Fruit fly (Drosophila melanogaster): ENCODE measurements around the gene CG12075.

The CG12075 gene

dm6 chrX:8839370-8839769, 1.2 kb downstream of the CG12075 start:
- TF ChIP-seq CG17801 (GFP tag; optimal IDR thresholded peaks at IDR 0.05; ENCODE audit: partially characterized antibody): no peak

DNA sequence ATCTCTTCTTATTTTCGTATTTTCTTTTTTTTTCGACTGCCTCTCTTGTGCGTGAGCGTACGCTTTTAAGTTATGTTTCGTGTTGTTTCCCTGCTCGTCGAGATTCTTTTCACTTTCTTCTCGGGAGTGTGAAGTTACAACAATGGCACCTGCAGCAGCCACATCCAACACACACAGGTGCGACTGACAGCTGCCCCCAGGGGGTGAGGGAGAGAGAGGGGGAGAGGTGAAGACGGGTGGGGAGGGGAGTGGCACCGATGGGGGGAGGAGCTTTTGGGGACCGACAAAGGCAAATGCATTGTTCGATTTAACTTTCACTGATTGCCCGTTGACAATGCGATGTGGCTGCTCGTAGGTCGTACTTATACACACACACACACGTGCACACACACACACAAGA, 3.3 kb downstream of the CG12075 start:
- no peak for TF ChIP-seq CG17801 (GFP tag; optimal IDR thresholded peaks at IDR 0.05; ENCODE audit: partially characterized antibody)

DNA sequence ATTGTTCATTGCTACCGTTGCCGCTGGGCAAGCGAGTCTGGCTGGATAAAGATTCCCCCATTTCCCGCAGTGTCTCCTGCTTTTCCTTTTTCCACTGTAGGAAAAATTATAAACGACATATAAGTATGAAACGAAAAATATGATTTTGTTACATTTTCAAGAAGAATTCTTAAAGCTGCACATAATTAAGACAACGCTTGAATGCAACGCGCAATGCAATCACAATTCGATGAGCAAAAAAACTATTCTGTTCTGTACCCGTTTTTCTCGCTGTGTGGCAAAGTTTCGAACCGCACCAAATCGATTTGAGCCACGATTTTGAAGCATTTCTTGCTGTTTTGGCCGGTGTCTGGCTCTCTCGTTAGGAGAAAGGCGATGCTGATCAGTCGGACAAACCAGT, 5.6 kb downstream of the CG12075 start:
- TF ChIP-seq CG17801 (GFP tag; optimal IDR thresholded peaks at IDR 0.05; ENCODE audit: partially characterized antibody): no peak

DNA sequence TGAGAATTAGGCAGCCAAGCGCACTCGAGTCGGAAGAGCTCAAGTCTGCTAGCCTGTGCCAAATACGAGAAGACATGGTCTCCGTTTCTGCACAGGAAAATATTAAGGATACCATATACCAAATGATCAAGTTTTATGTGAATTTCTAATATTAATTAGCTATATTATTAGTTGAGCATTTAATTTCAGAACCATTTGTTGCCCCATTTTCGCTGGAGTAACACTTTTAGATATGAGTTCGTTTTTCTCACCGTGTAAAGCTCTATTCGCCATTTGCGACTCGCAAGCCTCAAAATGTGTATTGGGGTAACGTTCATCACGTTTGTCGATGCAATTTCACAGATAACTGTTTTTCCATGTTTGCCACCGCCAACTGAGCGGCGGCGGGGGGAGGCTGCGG, 14.0 kb downstream of the CG12075 start:
- TF ChIP-seq CG17801 (GFP tag; optimal IDR thresholded peaks at IDR 0.05; ENCODE audit: partially characterized antibody): no peak

DNA sequence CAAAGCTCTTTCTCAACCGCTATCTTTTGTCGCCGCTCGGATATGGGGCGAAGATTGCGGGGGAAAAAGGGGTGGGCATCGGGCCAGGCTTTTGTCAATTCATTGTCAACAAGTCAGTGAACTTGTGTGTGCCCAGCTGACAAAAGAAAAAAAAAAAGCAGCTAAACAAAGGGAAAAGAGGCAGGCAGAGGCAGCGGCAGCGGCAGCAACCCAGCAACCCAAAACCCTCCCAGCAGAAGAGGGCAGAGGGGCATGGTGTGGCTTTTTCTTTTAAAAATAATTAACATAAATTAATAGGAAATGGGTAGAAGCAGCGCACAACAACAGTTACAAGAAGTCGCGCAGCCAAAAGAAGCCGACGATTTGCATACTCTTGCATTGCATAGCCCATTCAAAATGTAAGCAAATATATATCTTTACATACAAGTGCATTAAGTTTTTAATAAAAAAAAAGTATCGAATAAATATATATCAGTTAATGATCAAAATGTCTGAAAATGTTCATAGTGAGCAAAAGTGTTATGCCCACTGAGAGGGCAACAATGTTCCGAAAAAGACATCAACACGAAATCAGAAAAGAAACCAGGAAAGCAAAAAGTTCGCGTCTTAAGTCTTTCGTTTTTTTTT, 19.1 kb downstream of the CG12075 start:
- no peak for TF ChIP-seq CG17801 (GFP tag; optimal IDR thresholded peaks at IDR 0.05; ENCODE audit: partially characterized antibody)

DNA sequence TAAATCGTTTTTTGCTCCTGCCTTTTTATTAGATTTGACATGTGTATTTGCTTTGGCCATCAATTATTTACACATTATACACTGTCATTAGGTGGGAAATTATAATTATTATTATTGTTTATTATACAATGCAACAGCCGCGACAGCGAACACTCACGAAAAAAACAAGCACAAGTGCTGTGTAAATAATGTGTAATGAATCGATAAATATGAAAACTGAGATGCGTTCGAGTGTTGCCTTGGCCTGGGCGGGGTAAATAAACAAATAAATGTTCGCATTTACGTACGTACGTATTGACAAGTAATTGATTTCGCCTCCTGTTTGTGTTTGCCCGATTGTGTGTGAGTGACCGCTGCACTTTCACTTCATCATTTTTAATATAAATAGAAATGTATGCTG, 20.6 kb downstream of the CG12075 start:
- TF ChIP-seq CG17801 (GFP tag; optimal IDR thresholded peaks at IDR 0.05; ENCODE audit: partially characterized antibody): no peak

DNA sequence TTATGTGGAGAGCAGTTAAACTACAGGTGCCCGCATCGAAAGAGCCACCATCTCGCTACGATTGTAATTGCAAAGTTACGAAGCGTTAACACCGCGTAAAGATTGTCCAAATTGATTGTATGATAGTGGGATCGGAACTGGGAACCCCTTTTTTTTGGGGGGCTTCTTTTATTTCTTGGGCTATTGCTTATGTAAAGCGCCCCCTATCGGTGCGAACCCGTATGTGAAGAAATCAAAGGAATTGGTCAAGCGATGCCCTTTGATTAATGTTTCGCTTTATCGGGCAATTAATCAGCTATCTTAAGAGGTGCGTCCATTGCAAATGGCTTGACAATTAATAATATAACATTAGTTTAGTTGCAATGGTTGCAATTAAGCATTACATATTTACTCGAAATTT, 21.4 kb downstream of the CG12075 start:
- no peak for TF ChIP-seq CG17801 (GFP tag; optimal IDR thresholded peaks at IDR 0.05; ENCODE audit: partially characterized antibody)

DNA sequence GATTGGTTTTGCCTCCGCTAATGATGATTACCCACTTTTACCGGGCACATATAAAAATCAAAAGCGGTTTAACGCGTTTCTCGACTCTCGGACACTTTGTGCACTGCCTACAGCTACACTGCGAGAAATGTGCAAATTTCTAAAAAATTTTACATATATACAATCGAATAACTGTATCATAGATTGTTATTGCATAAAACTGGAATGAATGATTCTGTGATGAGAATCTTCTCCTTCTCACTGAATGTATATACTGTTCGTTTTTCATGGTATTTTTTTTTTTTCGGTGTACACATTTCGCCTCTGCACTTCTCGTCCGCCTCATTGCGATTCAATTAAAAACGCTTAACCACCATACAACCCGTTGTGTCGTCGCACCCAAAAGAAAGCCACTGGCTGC, 23.1 kb downstream of the CG12075 start:
- no peak for TF ChIP-seq CG17801 (GFP tag; optimal IDR thresholded peaks at IDR 0.05; ENCODE audit: partially characterized antibody)

- no peak for TF ChIP-seq CG17801 (GFP tag; optimal IDR thresholded peaks at IDR 0.05; ENCODE audit: partially characterized antibody)
These were observed 25.0 kb downstream of the CG12075 start for dm6 chrX:8863133-8863553.

dm6 chrX:8863554-8864498, 25.7 kb downstream of the CG12075 start:
- peak; percentile 82 for TF ChIP-seq CG17801 (GFP tag; optimal IDR thresholded peaks at IDR 0.05; ENCODE audit: partially characterized antibody)

- no peak for TF ChIP-seq CG17801 (GFP tag; optimal IDR thresholded peaks at IDR 0.05; ENCODE audit: partially characterized antibody)
These were observed 28.1 kb downstream of the CG12075 start for dm6 chrX:8866256-8866655.

DNA sequence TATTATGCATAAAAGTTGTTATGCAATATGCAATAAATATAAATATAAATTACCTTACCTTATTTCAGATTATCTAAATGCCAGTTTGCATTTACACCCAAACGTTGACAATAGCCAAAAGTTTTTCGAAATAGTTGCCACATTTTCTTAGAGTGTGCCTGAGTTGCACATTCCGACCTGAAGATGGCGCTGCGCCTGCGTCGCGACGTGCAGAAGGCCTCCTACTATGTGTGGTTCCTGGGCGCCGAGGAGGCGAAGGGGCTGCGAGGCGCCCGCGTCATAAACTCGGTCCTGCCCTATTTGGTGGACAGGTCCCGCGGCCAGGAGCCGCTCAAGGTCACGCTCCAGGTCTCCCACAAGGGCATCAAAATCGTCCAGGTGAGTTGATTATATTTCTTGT, 29.4 kb downstream of the CG12075 start:
- no peak for TF ChIP-seq CG17801 (GFP tag; optimal IDR thresholded peaks at IDR 0.05; ENCODE audit: partially characterized antibody)

DNA sequence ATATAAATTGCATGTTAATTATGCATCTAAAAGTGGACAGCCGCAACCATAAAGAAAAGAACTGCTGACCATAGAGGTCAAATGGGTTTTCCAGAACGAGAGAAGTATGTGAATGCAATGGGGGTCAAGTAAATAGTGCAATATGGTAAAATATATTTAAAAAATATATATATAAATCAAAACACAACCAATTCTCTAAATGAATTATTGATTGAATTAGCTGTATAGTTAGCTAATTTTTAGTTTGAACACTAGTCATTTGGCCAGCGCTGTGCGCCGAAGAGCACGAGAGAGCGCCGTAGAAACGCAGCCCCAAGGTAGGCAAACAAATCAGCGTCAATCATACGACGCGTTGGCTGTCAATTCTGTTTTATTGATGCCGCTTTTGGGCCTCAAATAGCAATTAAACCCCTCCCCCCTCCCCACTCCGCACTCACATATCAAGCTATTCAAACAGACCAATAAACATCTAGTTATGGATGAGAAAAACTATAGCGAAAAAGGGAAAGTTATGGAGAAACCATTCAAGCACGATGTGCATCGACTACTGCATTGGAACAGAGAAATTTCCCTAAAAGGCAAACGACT, 40.9 kb downstream of the CG12075 start:
- TF ChIP-seq CG17801 (GFP tag; optimal IDR thresholded peaks at IDR 0.05; ENCODE audit: partially characterized antibody): peak; percentile 89

- TF ChIP-seq CG17801 (GFP tag; optimal IDR thresholded peaks at IDR 0.05; ENCODE audit: partially characterized antibody): no peak
These were observed 43.6 kb downstream of the CG12075 start for dm6 chrX:8881729-8882128.

DNA sequence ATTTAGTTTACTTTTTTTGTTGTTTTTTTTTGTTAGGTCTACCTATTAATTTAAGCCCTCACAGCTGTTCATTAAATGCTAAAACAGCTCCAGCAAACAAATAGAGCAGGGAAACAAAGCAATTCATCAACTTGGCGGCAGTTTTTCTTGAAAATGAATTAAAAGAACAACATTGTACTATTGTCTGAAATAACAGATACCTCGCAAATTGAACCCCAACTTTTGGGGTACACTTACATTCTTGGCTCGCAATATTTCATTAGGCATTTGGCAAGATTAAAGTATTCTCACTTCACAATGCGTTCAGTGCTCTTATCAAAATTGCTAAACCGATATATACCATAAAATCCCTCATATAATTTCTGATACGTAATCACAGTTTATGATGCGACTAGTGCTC, 45.3 kb downstream of the CG12075 start:
- no peak for TF ChIP-seq CG17801 (GFP tag; optimal IDR thresholded peaks at IDR 0.05; ENCODE audit: partially characterized antibody)

DNA sequence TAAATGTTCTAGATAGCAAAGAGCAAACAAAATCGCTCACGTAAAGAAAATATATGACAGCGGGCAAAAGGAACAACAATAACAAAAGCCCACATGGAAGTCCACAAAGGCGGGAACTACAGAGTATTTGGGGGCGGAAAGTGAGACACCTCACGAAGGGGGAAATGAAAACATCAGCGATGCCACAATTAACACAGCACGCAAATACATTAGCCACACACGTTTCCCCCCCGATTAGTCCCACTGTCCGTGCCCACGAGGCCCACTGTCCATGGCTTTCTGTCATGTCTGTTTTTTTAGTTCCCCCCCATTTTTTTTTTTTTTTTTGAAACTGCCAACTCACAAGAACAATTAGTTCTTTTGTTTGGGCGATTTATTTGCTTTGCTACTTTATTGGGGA, 45.8 kb downstream of the CG12075 start:
- TF ChIP-seq CG17801 (GFP tag; optimal IDR thresholded peaks at IDR 0.05; ENCODE audit: partially characterized antibody): no peak
